Worm (Caenorhabditis elegans) whole organism, L4 larva: Measurements from ENCODE around the gene cest-25.

Source experiments
- R02D3.7 ChIP-seq: fragments of 150-350 bp; sonication (generic microtip); optimal IDR thresholded peaks from 3 replicates; lab custom pipeline; 2014; ENCODE audit warnings: missing biosample characterization, missing genetic modification characterization
- ZK546.5 ChIP-seq, 2 experiments: sonication (generic microtip); optimal IDR thresholded peaks; 2 replicates each; lab custom pipeline; 2017; ENCODE audit warnings: missing biosample characterization in 2 of 2, missing genetic modification characterization in 2 of 2
- ama-1 ChIP-seq: fragments of 150-350 bp; optimal IDR thresholded peaks from 2 replicates; lab custom pipeline; 2014; ENCODE audit warnings: inconsistent platforms, mixed read lengths
- ces-1 ChIP-seq: fragments of 150-350 bp; sonication (generic microtip); optimal IDR thresholded peaks from 4 replicates; lab custom pipeline; 2014; ENCODE audit warnings: missing biosample characterization, missing genetic modification reagents, missing genetic modification characterization
- dpl-1 ChIP-seq: fragments of 150-350 bp; optimal IDR thresholded peaks from 2 replicates; lab custom pipeline; 2014; ENCODE audit warnings: missing biosample characterization, missing genetic modification reagents, missing genetic modification characterization
- lin-39 ChIP-seq: fragments of 150-350 bp; optimal IDR thresholded peaks from 2 replicates; lab custom pipeline; 2014; ENCODE audit warnings: missing biosample characterization, missing genetic modification reagents, missing genetic modification characterization
- lir-3 ChIP-seq: sonication (generic microtip); optimal IDR thresholded peaks from 2 replicates; lab custom pipeline; 2016; ENCODE audit warnings: mild to moderate bottlenecking, missing genetic modification characterization, missing compliant biosample characterization
- nhr-25 ChIP-seq: sonication (generic microtip); optimal IDR thresholded peaks from 2 replicates; lab custom pipeline; 2017; ENCODE audit warnings: missing genetic modification characterization, mild to moderate bottlenecking, missing compliant biosample characterization, antibody characterized with exemption, moderate library complexity, borderline replicate concordance; ENCODE audit not compliant: insufficient read depth
- php-3 ChIP-seq: fragments of 200-800 bp; sonication (Bioruptor generic); IDR thresholded peaks from 2 replicates; pipeline ENCODE4 v1.3.6; 2022; ENCODE audit warnings: missing genetic modification reagents, missing genetic modification characterization, missing compliant biosample characterization
- tag-97 ChIP-seq: fragments of 200-800 bp; sonication (Bioruptor generic); IDR thresholded peaks from 2 replicates; pipeline ENCODE4 v1.3.6; 2022; ENCODE audit warnings: missing genetic modification characterization, missing compliant biosample characterization
- zag-1 ChIP-seq: fragments of 150-350 bp; optimal IDR thresholded peaks from 2 replicates; lab custom pipeline; 2014; ENCODE audit warnings: missing biosample characterization, missing genetic modification characterization

ce11 chrIII:2760726-2761125 is 21.4 kb upstream of the cest-25 start, which contains the start of gene pho-9:
- TF ChIP-seq php-3 (GFP tag; lab: Robert Waterston, UW) (peak; percentile 85), tag-97 (GFP tag; lab: Robert Waterston, UW) (no peak), lir-3 (tag; lab: Kevin White, UChicago) (no peak), lin-39 (tag; lab: Kevin White, UChicago) (no peak), R02D3.7 (tag; lab: Kevin White, UChicago) (no peak), ZK546.5 (tag; optimal IDR thresholded peaks at IDR 0.05; lab: Kevin White, UChicago) (no peak), ama-1 (lab: Kevin White, UChicago) (no peak), dpl-1 (GFP tag; lab: Kevin White, UChicago) (no peak), nhr-25 (no peak), zag-1 (no peak), ces-1 (GFP tag; lab: Kevin White, UChicago) (no peak)
